Worm (Caenorhabditis elegans): ENCODE results near the gene T05H10.4.

DNA sequence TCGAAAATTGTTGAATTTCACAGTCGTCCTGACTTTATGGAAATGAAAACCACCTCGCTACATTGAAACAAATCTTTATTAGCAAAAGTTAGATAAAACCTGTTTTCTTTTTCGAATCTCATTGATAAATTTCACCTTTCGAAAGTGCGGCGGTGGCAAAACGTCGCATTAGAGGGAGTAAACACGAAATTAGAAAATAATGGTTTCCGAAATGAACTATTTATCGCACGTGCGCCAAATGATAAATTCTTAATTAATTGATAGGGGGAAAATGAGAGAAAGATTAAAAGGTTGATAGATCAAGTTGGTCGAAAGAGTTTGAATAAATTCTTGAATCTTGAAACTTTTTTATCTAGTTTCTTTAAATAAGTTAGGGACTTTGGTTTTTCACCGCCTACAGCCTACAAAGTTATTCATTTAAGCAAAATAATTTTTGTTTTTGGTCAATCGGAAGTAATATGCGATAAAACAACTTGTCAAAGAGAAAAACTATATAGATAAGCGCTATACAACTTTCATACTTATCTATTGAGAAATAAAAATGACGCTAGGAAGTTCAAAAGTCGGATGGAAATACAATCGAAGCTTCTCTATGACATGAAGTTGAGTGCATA is 18.2 kb downstream of the T05H10.4 start:
- TF ChIP-seq elt-2 (tag; optimal IDR thresholded peaks at IDR 0.05), result peak; percentile 66
- TF ChIP-seq mdl-1 (tag; optimal IDR thresholded peaks at IDR 0.05), result no peak
- peak; percentile 37 for TF ChIP-seq nhr-71 (tag; optimal IDR thresholded peaks at IDR 0.05)
- TF ChIP-seq mep-1 (tag; optimal IDR thresholded peaks at IDR 0.05), result no peak
- no peak for TF ChIP-seq snpc-4 (tag; optimal IDR thresholded peaks at IDR 0.05)
- TF ChIP-seq efl-1 (optimal IDR thresholded peaks at IDR 0.05), result no peak
- TF ChIP-seq efl-1 (GFP tag; optimal IDR thresholded peaks at IDR 0.05 in 1 of 2), result no peak
- TF ChIP-seq nhr-11 (tag; optimal IDR thresholded peaks at IDR 0.05), result no peak
- TF ChIP-seq ztf-11 (tag; optimal IDR thresholded peaks at IDR 0.05), result no peak
- TF ChIP-seq lin-35 (GFP tag; optimal IDR thresholded peaks at IDR 0.05), result no peak
- no peak for TF ChIP-seq ceh-82 (tag; optimal IDR thresholded peaks at IDR 0.05)
- no peak for TF ChIP-seq ceh-63 (GFP tag; optimal IDR thresholded peaks at IDR 0.05)
- TF ChIP-seq egl-27 (tag; optimal IDR thresholded peaks at IDR 0.05), result no peak
- TF ChIP-seq unc-130 (tag; optimal IDR thresholded peaks at IDR 0.05), result no peak

Measured in whole organism, L1 larva.